Worm (Caenorhabditis elegans) whole organism, late embryonic: ENCODE data around the gene T02H6.3.

Source experiments
- nfya-1 ChIP-seq: sonication (generic microtip); optimal IDR thresholded peaks from 2 replicates; lab custom pipeline; 2017; ENCODE audit warnings: missing genetic modification characterization, mild to moderate bottlenecking, missing compliant biosample characterization, antibody characterized with exemption, moderate library complexity
- nhr-11 ChIP-seq: fragments of 150-350 bp; optimal IDR thresholded peaks from 2 replicates; lab custom pipeline; 2014; ENCODE audit warnings: missing biosample characterization, missing genetic modification characterization
- tbx-7 ChIP-seq: sonication (generic microtip); optimal IDR thresholded peaks from 2 replicates; lab custom pipeline; 2016; ENCODE audit warnings: missing genotype, missing genetic modification characterization, missing compliant biosample characterization

- no peak for TF ChIP-seq nhr-11
- no peak for TF ChIP-seq tbx-7 (tag; lab: Kevin White, UChicago)
- TF ChIP-seq nfya-1 (tag; lab: Kevin White, UChicago): no peak
Observed at ce11 chrII:709081-709480, 17.4 kb downstream of the T02H6.3 start, which contains the start of gene T02H6.1.
